Worm (Caenorhabditis elegans) whole organism, late embryonic: ENCODE data around the gene stdh-3.

Source experiments
- C08G9.2 ChIP-seq: sonication (generic microtip); optimal IDR thresholded peaks from 2 replicates; lab custom pipeline; 2016; ENCODE audit warnings: mild to moderate bottlenecking, missing genetic modification characterization, moderate library complexity, missing compliant biosample characterization
- K02D7.2 ChIP-seq: sonication (generic microtip); optimal IDR thresholded peaks from 2 replicates; lab custom pipeline; 2017; ENCODE audit warnings: mild to moderate bottlenecking, missing genetic modification characterization, missing compliant biosample characterization
- fkh-10 ChIP-seq: fragments of 150-350 bp; optimal IDR thresholded peaks from 2 replicates; lab custom pipeline; 2014; ENCODE audit warnings: missing biosample characterization, missing genetic modification reagents, missing genetic modification characterization
- hlh-15 ChIP-seq: sonication (generic microtip); optimal IDR thresholded peaks from 2 replicates; lab custom pipeline; 2016; ENCODE audit warnings: missing genetic modification characterization, missing compliant biosample characterization
- nfya-1 ChIP-seq: sonication (generic microtip); optimal IDR thresholded peaks from 2 replicates; lab custom pipeline; 2017; ENCODE audit warnings: missing genetic modification characterization, mild to moderate bottlenecking, missing compliant biosample characterization, antibody characterized with exemption, moderate library complexity
- pha-4 ChIP-seq: fragments of 150-350 bp; optimal IDR thresholded peaks from 2 replicates; lab custom pipeline; 2018; ENCODE audit warnings: missing biosample characterization, missing genetic modification reagents, missing genetic modification characterization
- unc-86 ChIP-seq: sonication (generic microtip); optimal IDR thresholded peaks from 2 replicates; lab custom pipeline; 2016; ENCODE audit warnings: missing genetic modification characterization, missing compliant biosample characterization

ce11 chrV:13879241-13879640, 25.2 kb upstream of the stdh-3 start, which contains the start of gene lbp-7:
- TF ChIP-seq unc-86 (tag; lab: Kevin White, UChicago), result no peak
- no peak for TF ChIP-seq pha-4 (tag; lab: Kevin White, UChicago)
- no peak for TF ChIP-seq hlh-15 (tag; lab: Kevin White, UChicago)
- no peak for TF ChIP-seq K02D7.2 (tag; lab: Kevin White, UChicago)
- TF ChIP-seq fkh-10, result no peak
- no peak for TF ChIP-seq C08G9.2 (tag; lab: Kevin White, UChicago)
- no peak for TF ChIP-seq nfya-1 (tag; lab: Kevin White, UChicago)
